Worm (Caenorhabditis elegans) whole organism, mixed stage, embryonic: Measurements from ENCODE around the gene popl-7.

Experiments
- elt-3 ChIP-seq: fragments of 150-350 bp; optimal IDR thresholded peaks from 2 replicates; lab custom pipeline; 2014; ENCODE audit warnings: missing biosample characterization, missing genetic modification characterization
- lsy-2 ChIP-seq: fragments of 150-350 bp; optimal IDR thresholded peaks from 2 replicates; lab custom pipeline; 2014; ENCODE audit warnings: missing biosample characterization, missing genetic modification characterization
- snpc-4 ChIP-seq: fragments of 150-350 bp; optimal IDR thresholded peaks from 2 replicates; lab custom pipeline; 2014; ENCODE audit warnings: missing biosample characterization, missing genetic modification characterization

DNA sequence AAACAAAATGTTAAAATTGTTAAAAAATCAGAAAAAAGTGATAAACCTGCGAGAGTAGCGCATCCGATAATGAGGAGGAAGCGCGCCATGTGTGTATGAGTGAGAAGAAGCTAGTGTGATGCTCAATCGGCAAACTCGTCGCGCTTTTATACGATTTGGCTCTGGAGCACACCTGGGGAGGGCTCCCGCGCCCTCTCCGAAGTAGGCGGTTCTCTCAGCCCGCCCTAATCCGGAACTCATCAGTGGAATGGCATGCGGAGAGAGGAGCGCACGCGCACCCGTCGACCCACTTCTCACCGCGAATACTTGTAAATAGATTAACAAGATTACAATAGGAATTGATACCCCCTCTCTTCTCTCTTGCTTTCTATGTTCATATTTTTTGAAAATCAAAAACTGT, 39.2 kb upstream of the popl-7 start, which contains the start of gene pqn-74:
- TF ChIP-seq snpc-4 (tag; lab: Kevin White, UChicago) (no peak), lsy-2 (tag; lab: Kevin White, UChicago) (no peak), elt-3 (tag; lab: Kevin White, UChicago) (no peak)
